Worm (Caenorhabditis elegans) whole organism, L3 larva: ENCODE results near the gene sma-6.

Source experiments
- R02D3.7 ChIP-seq: fragments of 150-350 bp; optimal IDR thresholded peaks from 2 replicates; lab custom pipeline; 2014; ENCODE audit warnings: missing biosample characterization, missing genetic modification characterization
- ZK546.5 ChIP-seq: sonication (generic microtip); optimal IDR thresholded peaks from 2 replicates; lab custom pipeline; 2017; ENCODE audit warnings: missing biosample characterization, missing genetic modification characterization
- aly-2 ChIP-seq: fragments of 150-350 bp; optimal IDR thresholded peaks from 2 replicates; lab custom pipeline; 2014; ENCODE audit warnings: missing biosample characterization, missing genetic modification characterization
- ama-1 ChIP-seq: fragments of 150-350 bp; optimal IDR thresholded peaks from 2 replicates; lab custom pipeline; 2018
- ceh-16 ChIP-seq: sonication (generic microtip); optimal IDR thresholded peaks from 2 replicates; lab custom pipeline; 2017; ENCODE audit warnings: missing biosample characterization, missing genetic modification characterization
- ceh-28 ChIP-seq: fragments of 150-350 bp; optimal IDR thresholded peaks from 2 replicates; lab custom pipeline; 2014; ENCODE audit warnings: missing biosample characterization, missing genetic modification reagents, missing genetic modification characterization
- ceh-82 ChIP-seq: fragments of 150-350 bp; optimal IDR thresholded peaks from 2 replicates; lab custom pipeline; 2014; ENCODE audit warnings: missing biosample characterization, missing genetic modification characterization
- ceh-9 ChIP-seq: sonication (generic microtip); optimal IDR thresholded peaks from 2 replicates; lab custom pipeline; 2018; ENCODE audit warnings: missing biosample characterization, missing genetic modification characterization
- daf-12 ChIP-seq: fragments of 150-350 bp; optimal IDR thresholded peaks from 2 replicates; lab custom pipeline; 2014; ENCODE audit warnings: missing biosample characterization, missing genetic modification reagents, missing genetic modification characterization
- egl-27 ChIP-seq: sonication (generic microtip); optimal IDR thresholded peaks from 4 replicates; lab custom pipeline; 2017; ENCODE audit warnings: missing biosample characterization, missing genetic modification reagents, missing genetic modification characterization
- egl-5 ChIP-seq: fragments of 150-350 bp; optimal IDR thresholded peaks from 2 replicates; lab custom pipeline; 2017; ENCODE audit warnings: missing biosample characterization, missing genetic modification reagents, missing genetic modification characterization, inconsistent platforms
- elt-1 ChIP-seq: fragments of 150-350 bp; optimal IDR thresholded peaks from 2 replicates; lab custom pipeline; 2014; ENCODE audit warnings: missing biosample characterization, missing genetic modification characterization
- elt-2 ChIP-seq: sonication (generic microtip); optimal IDR thresholded peaks from 2 replicates; lab custom pipeline; 2016; ENCODE audit warnings: missing genetic modification reagents, mild to moderate bottlenecking, missing genetic modification characterization, missing compliant biosample characterization
- elt-3 ChIP-seq, 3 experiments: fragments of 150-350 bp in 1 of 3; sonication (generic microtip) in 2 of 3; optimal IDR thresholded peaks; 2 replicates in 2 of 3; 4 replicates in 1 of 3; lab custom pipeline; 2014 to 2017; ENCODE audit warnings: missing biosample characterization in 3 of 3, missing genetic modification characterization in 3 of 3
- fkh-10 ChIP-seq: sonication (generic microtip); optimal IDR thresholded peaks from 2 replicates; lab custom pipeline; 2017; ENCODE audit warnings: missing biosample characterization, missing genetic modification reagents, missing genetic modification characterization
- fkh-2 ChIP-seq: fragments of 150-350 bp; optimal IDR thresholded peaks from 2 replicates; lab custom pipeline; 2014; ENCODE audit warnings: missing biosample characterization, missing genetic modification reagents, missing genetic modification characterization
- fos-1 ChIP-seq: fragments of 150-350 bp; optimal IDR thresholded peaks from 2 replicates; lab custom pipeline; 2014; ENCODE audit warnings: missing biosample characterization, missing genetic modification characterization
- hmg-11 ChIP-seq: sonication (generic microtip); optimal IDR thresholded peaks from 2 replicates; lab custom pipeline; 2016; ENCODE audit warnings: missing genetic modification characterization, missing compliant biosample characterization
- jun-1 ChIP-seq: fragments of 150-350 bp; optimal IDR thresholded peaks from 2 replicates; lab custom pipeline; 2014; ENCODE audit warnings: missing biosample characterization, missing genetic modification reagents, missing genetic modification characterization
- lin-15B ChIP-seq: fragments of 150-350 bp; optimal IDR thresholded peaks from 2 replicates; lab custom pipeline; 2014; ENCODE audit warnings: missing biosample characterization, missing genetic modification characterization
- lin-39 ChIP-seq: fragments of 150-350 bp; optimal IDR thresholded peaks from 2 replicates; lab custom pipeline; 2018; ENCODE audit warnings: missing biosample characterization, missing genetic modification reagents, missing genetic modification characterization
- lsy-12 ChIP-seq: sonication (generic microtip); optimal IDR thresholded peaks from 2 replicates; lab custom pipeline; 2016; ENCODE audit warnings: mild to moderate bottlenecking, missing genetic modification characterization, missing compliant biosample characterization
- mdl-1 ChIP-seq: fragments of 150-350 bp; optimal IDR thresholded peaks from 2 replicates; lab custom pipeline; 2014; ENCODE audit warnings: missing biosample characterization, missing genetic modification characterization
- nfya-1 ChIP-seq: sonication (generic microtip); optimal IDR thresholded peaks from 2 replicates; lab custom pipeline; 2017; ENCODE audit warnings: missing genetic modification characterization, mild to moderate bottlenecking, missing compliant biosample characterization, antibody characterized with exemption, moderate library complexity; ENCODE audit not compliant: insufficient read depth
- nhr-11 ChIP-seq: fragments of 150-350 bp; optimal IDR thresholded peaks from 2 replicates; lab custom pipeline; 2014; ENCODE audit warnings: missing biosample characterization, missing genetic modification characterization
- nhr-12 ChIP-seq: fragments of 150-350 bp; optimal IDR thresholded peaks from 2 replicates; lab custom pipeline; 2014; ENCODE audit warnings: missing biosample characterization, missing genetic modification characterization
- nhr-23 ChIP-seq: fragments of 150-350 bp; optimal IDR thresholded peaks from 2 replicates; lab custom pipeline; 2014; ENCODE audit warnings: missing biosample characterization, missing genetic modification reagents, missing genetic modification characterization
- nhr-237 ChIP-seq: fragments of 150-350 bp; optimal IDR thresholded peaks from 2 replicates; lab custom pipeline; 2014; ENCODE audit warnings: missing biosample characterization, missing genetic modification characterization
- nhr-25 ChIP-seq: sonication (generic microtip); optimal IDR thresholded peaks from 2 replicates; lab custom pipeline; 2017; ENCODE audit warnings: missing biosample characterization, missing genetic modification characterization
- nhr-43 ChIP-seq: sonication (generic microtip); optimal IDR thresholded peaks from 2 replicates; lab custom pipeline; 2016; ENCODE audit warnings: mild to moderate bottlenecking, missing genetic modification characterization, missing compliant biosample characterization; ENCODE audit not compliant: poor library complexity, severe bottlenecking
- nhr-76 ChIP-seq: fragments of 150-350 bp; sonication (generic microtip); optimal IDR thresholded peaks from 5 replicates; lab custom pipeline; 2014; ENCODE audit warnings: missing biosample characterization, missing genetic modification characterization
- pha-4 ChIP-seq: fragments of 150-350 bp; optimal IDR thresholded peaks from 2 replicates; lab custom pipeline; 2014; ENCODE audit warnings: missing biosample characterization, missing genetic modification reagents, missing genetic modification characterization
- pqm-1 ChIP-seq: fragments of 150-350 bp; optimal IDR thresholded peaks from 2 replicates; lab custom pipeline; 2017; ENCODE audit warnings: missing biosample characterization, missing genetic modification characterization, inconsistent platforms
- sea-2 ChIP-seq: fragments of 150-350 bp; sonication (generic microtip); optimal IDR thresholded peaks from 4 replicates; lab custom pipeline; 2014; ENCODE audit warnings: missing biosample characterization, missing genetic modification reagents, missing genetic modification characterization
- skn-1 ChIP-seq: fragments of 150-350 bp; optimal IDR thresholded peaks from 2 replicates; lab custom pipeline; 2014; ENCODE audit warnings: missing biosample characterization, missing genetic modification characterization
- snpc-4 ChIP-seq: fragments of 150-350 bp; optimal IDR thresholded peaks from 2 replicates; lab custom pipeline; 2014; ENCODE audit warnings: missing biosample characterization, missing genetic modification characterization
- tbx-2 ChIP-seq: sonication (generic microtip); optimal IDR thresholded peaks from 2 replicates; lab custom pipeline; 2016; ENCODE audit warnings: mild to moderate bottlenecking, missing genetic modification characterization, missing compliant biosample characterization
- unc-39 ChIP-seq: sonication (generic microtip); optimal IDR thresholded peaks from 4 replicates; lab custom pipeline; 2017; ENCODE audit warnings: missing biosample characterization, missing genetic modification characterization
- unc-62 ChIP-seq: fragments of 150-350 bp; sonication (generic microtip); optimal IDR thresholded peaks from 4 replicates; lab custom pipeline; 2014; ENCODE audit warnings: missing biosample characterization, missing genetic modification reagents, missing genetic modification characterization
- zag-1 ChIP-seq: fragments of 150-350 bp; optimal IDR thresholded peaks from 2 replicates; lab custom pipeline; 2014; ENCODE audit warnings: missing biosample characterization, missing genetic modification characterization
- ztf-11 ChIP-seq: fragments of 150-350 bp; optimal IDR thresholded peaks from 2 replicates; lab custom pipeline; 2014; ENCODE audit warnings: missing biosample characterization, missing genetic modification characterization
- ztf-4 ChIP-seq: fragments of 150-350 bp; optimal IDR thresholded peaks from 2 replicates; lab custom pipeline; 2014; ENCODE audit warnings: missing biosample characterization, missing genetic modification characterization

sma-6 gene

ce11 chrII:6327317-6327716 lies 3.0 kb downstream of the sma-6 start (continued):
- no peak for TF ChIP-seq ceh-82
- no peak for TF ChIP-seq nhr-43 (tag; lab: Kevin White, UChicago)
- no peak for TF ChIP-seq fkh-10
- TF ChIP-seq ceh-16, result no peak
- no peak for TF ChIP-seq aly-2
- TF ChIP-seq ZK546.5, result no peak
- no peak for TF ChIP-seq ceh-9 (tag; lab: Kevin White, UChicago)
- TF ChIP-seq sea-2, result no peak
- TF ChIP-seq daf-12, result no peak
- no peak for TF ChIP-seq egl-27 (tag; lab: Kevin White, UChicago)
- TF ChIP-seq fos-1 (tag; lab: Kevin White, UChicago), result no peak
- TF ChIP-seq jun-1, result peak; percentile 70
- TF ChIP-seq unc-62 (GFP tag; lab: Kevin White, UChicago), result no peak

ce11 chrII:6328672-6329071 lies 4.4 kb downstream of the sma-6 start:
- TF ChIP-seq nhr-12 (tag; lab: Kevin White, UChicago), result no peak
- TF ChIP-seq ama-1, result no peak
- TF ChIP-seq pqm-1, result peak; percentile 96
- TF ChIP-seq fos-1 (tag; lab: Kevin White, UChicago), result no peak
- no peak for TF ChIP-seq zag-1 (tag; lab: Kevin White, UChicago)
- TF ChIP-seq ztf-4 (tag; lab: Kevin White, UChicago), result no peak
- TF ChIP-seq ceh-9 (tag; lab: Kevin White, UChicago), result no peak
- no peak for TF ChIP-seq elt-3 (tag; optimal IDR thresholded peaks at IDR 0.05; lab: Kevin White, UChicago)
- no peak for TF ChIP-seq tbx-2 (tag; lab: Kevin White, UChicago)
- TF ChIP-seq elt-2 (tag; lab: Kevin White, UChicago), result peak; percentile 99
- TF ChIP-seq jun-1, result peak; percentile 81
- TF ChIP-seq sea-2, result no peak
- TF ChIP-seq nhr-23 (tag; lab: Kevin White, UChicago), result no peak
- TF ChIP-seq ceh-28 (tag; lab: Kevin White, UChicago), result no peak
- TF ChIP-seq fkh-2 (tag; lab: Kevin White, UChicago), result no peak
- TF ChIP-seq nfya-1 (tag; lab: Kevin White, UChicago), result peak; percentile 8
- no peak for TF ChIP-seq ztf-11 (tag; lab: Kevin White, UChicago)
- TF ChIP-seq pha-4 (tag; lab: Kevin White, UChicago), result peak; percentile 61

- TF ChIP-seq lin-39 (peak; percentile 93), unc-39 (tag; lab: Kevin White, UChicago) (no peak), tbx-2 (tag; lab: Kevin White, UChicago) (peak; percentile 91), fos-1 (tag; lab: Kevin White, UChicago) (no peak), elt-2 (tag; lab: Kevin White, UChicago) (peak; percentile 84), hmg-11 (peak; percentile 96), nfya-1 (tag; lab: Kevin White, UChicago) (peak; percentile 94), pha-4 (tag; lab: Kevin White, UChicago) (peak; percentile 94), ceh-16 (no peak), nhr-76 (tag; lab: Kevin White, UChicago) (no peak), nhr-23 (tag; lab: Kevin White, UChicago) (peak; percentile 89), egl-5 (tag; lab: Kevin White, UChicago) (peak; percentile 86), pqm-1 (peak; percentile 42), nhr-25 (tag; lab: Kevin White, UChicago) (peak; percentile 98), ceh-82 (peak; percentile 75), egl-27 (tag; lab: Kevin White, UChicago) (peak; percentile 60), fkh-2 (tag; lab: Kevin White, UChicago) (no peak), mdl-1 (tag; lab: Kevin White, UChicago) (peak; percentile 72), lin-15B (tag; lab: Kevin White, UChicago) (peak; percentile 91), ztf-4 (tag; lab: Kevin White, UChicago) (peak; percentile 68), skn-1 (tag; lab: Kevin White, UChicago) (peak; percentile 49), nhr-11 (tag; lab: Kevin White, UChicago) (peak; percentile 80), fkh-10 (peak; percentile 64), lsy-12 (tag; lab: Kevin White, UChicago) (peak; percentile 86), ceh-28 (tag; lab: Kevin White, UChicago) (peak; percentile 68), nhr-237 (tag; lab: Kevin White, UChicago) (no peak), ztf-11 (tag; lab: Kevin White, UChicago) (no peak), ceh-9 (tag; lab: Kevin White, UChicago) (no peak), unc-62 (GFP tag; lab: Kevin White, UChicago) (peak; percentile 46), ama-1 (peak; percentile 54), nhr-43 (tag; lab: Kevin White, UChicago) (peak; percentile 78), elt-3 (tag; optimal IDR thresholded peaks at IDR 0.05; lab: Kevin White, UChicago) (peak in 1 of 3 experiments; percentile 55), jun-1 (peak; percentile 90), elt-1 (peak; percentile 78), daf-12 (no peak), R02D3.7 (peak; percentile 75), aly-2 (no peak), zag-1 (tag; lab: Kevin White, UChicago) (peak; percentile 27), snpc-4 (peak; percentile 94)
Observed at ce11 chrII:6331222-6331830, 7.0 kb downstream of the sma-6 start, which contains the start of gene set-4. Gene set-4, minus strand, starts transcription at chrII:6331341.
